Worm (Caenorhabditis elegans): ENCODE data around the gene K06B4.15.

DNA sequence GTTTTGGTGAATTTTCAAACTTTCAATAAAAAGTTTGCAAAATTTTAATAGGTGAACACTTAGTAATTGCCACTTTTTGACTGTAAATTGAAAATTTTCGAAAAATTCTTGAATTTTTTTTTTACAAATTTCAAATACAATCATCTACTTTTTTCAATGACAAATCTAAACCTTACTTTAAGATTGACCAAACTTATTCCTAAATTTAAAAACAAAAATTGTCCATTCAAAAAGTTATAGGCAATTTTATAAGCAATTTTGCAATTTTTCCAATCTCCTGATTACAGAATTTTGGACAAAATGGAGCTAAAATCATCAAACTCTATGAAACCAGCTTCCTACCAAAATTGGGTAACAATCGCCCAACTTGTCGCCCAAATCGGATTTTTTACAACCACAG lies 25.7 kb upstream of the K06B4.15 start, which contains the start of gene str-23:
- no peak for TF ChIP-seq him-1 (tag; optimal IDR thresholded peaks at IDR 0.05)
- TF ChIP-seq W03F9.2 (tag; optimal IDR thresholded peaks at IDR 0.05) = no peak
- TF ChIP-seq dao-5 (tag; optimal IDR thresholded peaks at IDR 0.05) = no peak

Measured in whole organism, L4/young adult.